Worm (Caenorhabditis elegans): ENCODE measurements around the gene fbxa-104.

ce11 chrV:15415951-15416350 is 7.5 kb downstream of the fbxa-104 start, which contains the start of gene srh-265:
- TF ChIP-seq W03F9.2 (tag; optimal IDR thresholded peaks at IDR 0.05) (no peak), dao-5 (tag; optimal IDR thresholded peaks at IDR 0.05) (no peak), him-1 (tag; optimal IDR thresholded peaks at IDR 0.05) (no peak)
